Worm (Caenorhabditis elegans): ENCODE measurements around the gene F23B12.7.
A peak's percentile ranks its signal among the peaks of the same experiment; 100 is the strongest.

Gene F23B12.7

DNA sequence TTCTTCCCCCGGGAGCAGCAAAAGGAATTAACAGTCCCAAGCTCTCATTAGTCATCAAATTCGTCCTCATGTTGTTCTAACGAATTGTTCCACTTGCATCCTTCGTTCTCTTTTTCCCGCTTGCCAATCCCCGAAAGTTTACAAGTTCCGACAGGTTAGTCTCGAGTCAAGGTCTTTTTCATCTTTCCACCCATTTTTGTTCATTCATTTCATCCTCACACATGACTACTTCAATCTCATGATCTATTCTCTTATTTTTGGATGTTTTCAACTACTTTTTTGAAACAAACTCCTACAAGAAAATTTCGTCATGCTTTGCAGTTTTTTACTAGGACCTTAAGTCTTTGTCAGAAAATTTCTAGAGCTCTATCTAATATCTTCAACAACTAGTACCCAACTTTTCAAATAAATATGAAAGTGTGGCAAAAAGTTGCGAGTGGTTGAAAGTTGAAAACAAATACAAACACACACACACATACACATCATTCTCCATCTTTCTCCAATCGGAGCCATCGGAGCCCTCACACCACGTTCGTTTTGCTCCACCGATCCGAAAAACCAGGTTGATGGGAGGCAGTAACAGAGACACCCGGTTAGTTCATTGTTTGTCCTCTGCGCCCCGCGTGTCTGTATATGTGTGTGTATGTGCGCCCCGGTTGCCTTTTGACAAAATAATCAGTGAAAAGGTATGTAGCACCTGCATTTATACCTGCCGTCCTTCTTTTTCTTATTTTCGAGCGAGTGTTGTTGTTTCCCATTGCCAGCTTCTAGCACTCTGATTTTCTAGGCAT is 49.8 kb downstream of the F23B12.7 start:
- TF ChIP-seq ets-5 (GFP tag; IDR thresholded peaks at IDR 0.05) (no peak), fkh-4 (tag; optimal IDR thresholded peaks at IDR 0.05; ENCODE audit: borderline replicate concordance) (no peak), snu-23 (GFP tag; optimal IDR thresholded peaks at IDR 0.05) (peak; percentile 17), alr-1 (tag; optimal IDR thresholded peaks at IDR 0.05; ENCODE audit: borderline replicate concordance) (no peak), nhr-20 (tag; optimal IDR thresholded peaks at IDR 0.05) (peak; percentile 39), ceh-90 (tag; optimal IDR thresholded peaks at IDR 0.05) (no peak), skn-1 (tag; optimal IDR thresholded peaks at IDR 0.05) (peak; percentile 42), mef-2 (tag; optimal IDR thresholded peaks at IDR 0.05) (no peak), mab-9 (GFP tag; IDR thresholded peaks at IDR 0.05) (no peak), blmp-1 (tag; optimal IDR thresholded peaks at IDR 0.05) (peak; percentile 44), lin-14 (GFP tag; optimal IDR thresholded peaks at IDR 0.05) (peak; percentile 59), dpl-1 (GFP tag; optimal IDR thresholded peaks at IDR 0.05) (no peak), nhr-71 (tag; optimal IDR thresholded peaks at IDR 0.05) (no peak), isw-1 (GFP tag; IDR thresholded peaks at IDR 0.05) (no peak), C34B4.2 (tag; optimal IDR thresholded peaks at IDR 0.05) (no peak), lsy-2 (tag; optimal IDR thresholded peaks at IDR 0.05) (peak in 1 of 2 experiments; percentile 22), pax-3 (tag; optimal IDR thresholded peaks at IDR 0.05) (no peak), fkh-10 (GFP tag; optimal IDR thresholded peaks at IDR 0.05) (no peak), hlh-17 (GFP tag; optimal IDR thresholded peaks at IDR 0.05; ENCODE audit: borderline replicate concordance) (no peak), egl-13 (tag; optimal IDR thresholded peaks at IDR 0.05) (no peak), ces-1 (GFP tag; optimal IDR thresholded peaks at IDR 0.05) (no peak), fos-1 (tag; optimal IDR thresholded peaks at IDR 0.05) (no peak), hlh-4 (tag; optimal IDR thresholded peaks at IDR 0.05) (no peak), lin-35 (GFP tag; optimal IDR thresholded peaks at IDR 0.05) (peak in 1 of 2 experiments; percentile 46), lin-39 (tag; optimal IDR thresholded peaks at IDR 0.05) (no peak), nhr-85 (tag) (peak; percentile 83), unc-130 (tag; optimal IDR thresholded peaks at IDR 0.05) (no peak), aly-2 (tag; optimal IDR thresholded peaks at IDR 0.05) (no peak), unc-86 (tag; optimal IDR thresholded peaks at IDR 0.05) (no peak), hpl-2 (GFP tag; optimal IDR thresholded peaks at IDR 0.05) (no peak), fkh-8 (tag; optimal IDR thresholded peaks at IDR 0.05) (no peak), mep-1 (tag; optimal IDR thresholded peaks at IDR 0.05) (peak; percentile 45), xbp-1 (tag; optimal IDR thresholded peaks at IDR 0.05) (no peak), nhr-47 (tag; optimal IDR thresholded peaks at IDR 0.05) (no peak), ceh-8 (GFP tag; optimal IDR thresholded peaks at IDR 0.05) (no peak), lin-15B (tag; optimal IDR thresholded peaks at IDR 0.05) (no peak), efl-1 (optimal IDR thresholded peaks at IDR 0.05) (no peak), efl-1 (GFP tag; optimal IDR thresholded peaks at IDR 0.05 in 1 of 2) (peak in 1 of 2 experiments; percentile 91), C04F5.9 (tag; optimal IDR thresholded peaks at IDR 0.05) (no peak), mdl-1 (tag; optimal IDR thresholded peaks at IDR 0.05) (no peak), nhr-90 (tag; optimal IDR thresholded peaks at IDR 0.05; ENCODE audit: poor library complexity) (no peak), elt-3 (tag; optimal IDR thresholded peaks at IDR 0.05) (peak in 2 of 6 experiments; percentile 47 to 65)

- TF ChIP-seq ceh-82 (tag; optimal IDR thresholded peaks at IDR 0.05) (no peak), nhr-90 (tag; optimal IDR thresholded peaks at IDR 0.05; ENCODE audit: poor library complexity) (no peak), lin-14 (GFP tag; optimal IDR thresholded peaks at IDR 0.05) (peak; percentile 53), mep-1 (tag; optimal IDR thresholded peaks at IDR 0.05) (peak; percentile 0), mef-2 (tag; optimal IDR thresholded peaks at IDR 0.05) (no peak), unc-30 (tag; optimal IDR thresholded peaks at IDR 0.05) (no peak), skn-1 (tag; optimal IDR thresholded peaks at IDR 0.05) (no peak), irx-1 (tag; optimal IDR thresholded peaks at IDR 0.05) (peak; percentile 13), sptf-1 (tag; optimal IDR thresholded peaks at IDR 0.05) (no peak), ceh-88 (GFP tag; IDR thresholded peaks at IDR 0.05) (no peak), Y116A8C.19 (tag; optimal IDR thresholded peaks at IDR 0.05; ENCODE audit: borderline replicate concordance) (no peak), unc-86 (tag; optimal IDR thresholded peaks at IDR 0.05) (no peak), nhr-20 (tag; optimal IDR thresholded peaks at IDR 0.05) (no peak), dsc-1 (tag; optimal IDR thresholded peaks at IDR 0.05) (no peak), nhr-12 (tag; optimal IDR thresholded peaks at IDR 0.05) (no peak), snpc-4 (tag; optimal IDR thresholded peaks at IDR 0.05) (no peak), blmp-1 (tag; optimal IDR thresholded peaks at IDR 0.05) (peak; percentile 57), ces-1 (GFP tag; optimal IDR thresholded peaks at IDR 0.05) (no peak), nhr-19 (GFP tag; conservative IDR thresholded peaks at IDR 0.05) (no peak)
Measured at ce11 chrV:14500554-14500953, 51.1 kb downstream of the F23B12.7 start.
